Worm (Caenorhabditis elegans) whole organism, L4 larva: Measurements from ENCODE around the gene W04E12.9.

Experiments
- T26A8.4 ChIP-seq: fragments of 200-800 bp; sonication (Bioruptor generic); IDR thresholded peaks from 2 replicates; pipeline ENCODE4 v1.3.6; 2022; ENCODE audit warnings: missing genetic modification characterization, missing compliant biosample characterization
- Y105C5A.15 ChIP-seq: fragments of 200-800 bp; sonication (Bioruptor generic); IDR thresholded peaks from 2 replicates; pipeline ENCODE4 v1.3.6; 2022; ENCODE audit warnings: missing genetic modification characterization, missing compliant biosample characterization
- Y75B8A.6 ChIP-seq: fragments of 200-800 bp; sonication (Bioruptor generic); IDR thresholded peaks from 2 replicates; pipeline ENCODE4 v1.3.6; 2022; ENCODE audit warnings: missing genetic modification reagents, missing genetic modification characterization, missing compliant biosample characterization
- ama-1 ChIP-seq: fragments of 150-350 bp; optimal IDR thresholded peaks from 2 replicates; lab custom pipeline; 2014; ENCODE audit warnings: inconsistent platforms, mixed read lengths
- attf-4 ChIP-seq: sonication (generic microtip); optimal IDR thresholded peaks from 3 replicates; lab custom pipeline; 2017; ENCODE audit warnings: missing biosample characterization, missing genetic modification characterization
- ceh-28 ChIP-seq: fragments of 150-350 bp; optimal IDR thresholded peaks from 2 replicates; lab custom pipeline; 2014; ENCODE audit warnings: missing biosample characterization, missing genetic modification reagents, missing genetic modification characterization
- ceh-32 ChIP-seq: sonication (generic microtip); optimal IDR thresholded peaks from 2 replicates; lab custom pipeline; 2016; ENCODE audit warnings: mild to moderate bottlenecking, missing genetic modification characterization, missing compliant biosample characterization; ENCODE audit not compliant: poor library complexity
- daf-16 ChIP-seq, 3 experiments: sonication (generic microtip); optimal IDR thresholded peaks; 2 replicates each; lab custom pipeline; 2016 to 2017; ENCODE audit warnings: missing genetic modification characterization in 3 of 3, missing genetic modification reagents in 3 of 3, mild to moderate bottlenecking in 2 of 3, missing compliant biosample characterization in 2 of 3, missing biosample characterization in 1 of 3, moderate library complexity in 1 of 3
- dmd-6 ChIP-seq: fragments of 200-800 bp; sonication (Bioruptor generic); IDR thresholded peaks from 2 replicates; pipeline ENCODE4 v1.3.6; 2022; ENCODE audit warnings: missing genetic modification reagents, missing genetic modification characterization, missing compliant biosample characterization
- dmd-9 ChIP-seq: fragments of 200-800 bp; sonication (Bioruptor generic); IDR thresholded peaks from 2 replicates; pipeline ENCODE4 v1.3.6; 2022; ENCODE audit warnings: missing genetic modification reagents, missing genetic modification characterization, missing compliant biosample characterization
- dpl-1 ChIP-seq: fragments of 150-350 bp; optimal IDR thresholded peaks from 2 replicates; lab custom pipeline; 2014; ENCODE audit warnings: missing biosample characterization, missing genetic modification reagents, missing genetic modification characterization
- dve-1 ChIP-seq: sonication (generic microtip); optimal IDR thresholded peaks from 2 replicates; lab custom pipeline; 2017; ENCODE audit warnings: antibody characterized with exemption, mild to moderate bottlenecking, missing genetic modification characterization, missing compliant biosample characterization; ENCODE audit not compliant: insufficient read depth
- fkh-10 ChIP-seq: fragments of 150-350 bp; optimal IDR thresholded peaks from 2 replicates; lab custom pipeline; 2014; ENCODE audit warnings: missing biosample characterization, missing genetic modification reagents, missing genetic modification characterization
- hlh-11 ChIP-seq: fragments of 200-800 bp; sonication (Bioruptor generic); optimal IDR thresholded peaks from 2 replicates; lab custom pipeline; 2018; ENCODE audit warnings: mild to moderate bottlenecking, missing genetic modification characterization, missing compliant biosample characterization
- hlh-30 ChIP-seq: sonication (generic microtip); optimal IDR thresholded peaks from 2 replicates; lab custom pipeline; 2017; ENCODE audit warnings: antibody characterized with exemption, mild to moderate bottlenecking, missing genetic modification characterization, missing compliant biosample characterization; ENCODE audit not compliant: insufficient read depth
- lim-7 ChIP-seq: fragments of 200-800 bp; sonication (Bioruptor generic); IDR thresholded peaks from 2 replicates; pipeline ENCODE4 v1.3.6; 2022; ENCODE audit warnings: missing genetic modification characterization, missing compliant biosample characterization
- lir-3 ChIP-seq: sonication (generic microtip); optimal IDR thresholded peaks from 2 replicates; lab custom pipeline; 2016; ENCODE audit warnings: mild to moderate bottlenecking, missing genetic modification characterization, missing compliant biosample characterization
- madf-5 ChIP-seq, 2 experiments: fragments of 200-800 bp; sonication (Bioruptor generic); IDR thresholded peaks; 2 replicates each; pipeline ENCODE4 v1.3.6; 2022; ENCODE audit warnings: missing compliant biosample characterization in 2 of 2, missing genetic modification characterization in 2 of 2
- mxl-2 ChIP-seq: fragments of 200-800 bp; sonication (Bioruptor generic); conservative IDR thresholded peaks from 2 replicates; pipeline ENCODE4 v1.3.6; 2022; ENCODE audit warnings: missing genetic modification reagents, missing genetic modification characterization, missing compliant biosample characterization
- mxl-3 ChIP-seq: fragments of 200-800 bp; sonication (Bioruptor generic); optimal IDR thresholded peaks from 2 replicates; lab custom pipeline; 2018; ENCODE audit warnings: mild to moderate bottlenecking, missing genetic modification characterization, missing compliant biosample characterization
- nhr-10 ChIP-seq: fragments of 150-350 bp; optimal IDR thresholded peaks from 2 replicates; lab custom pipeline; 2014; ENCODE audit warnings: missing biosample characterization, missing genetic modification characterization
- nhr-102 ChIP-seq: sonication (generic microtip); optimal IDR thresholded peaks from 2 replicates; lab custom pipeline; 2016; ENCODE audit warnings: mild to moderate bottlenecking, missing genetic modification characterization, moderate library complexity, missing compliant biosample characterization
- nhr-111 ChIP-seq: fragments of 200-800 bp; sonication (Bioruptor generic); optimal IDR thresholded peaks from 2 replicates; lab custom pipeline; 2018; ENCODE audit warnings: mild to moderate bottlenecking, missing genetic modification characterization, missing compliant biosample characterization
- nhr-28 ChIP-seq: fragments of 150-350 bp; optimal IDR thresholded peaks from 2 replicates; lab custom pipeline; 2014; ENCODE audit warnings: missing biosample characterization, missing genetic modification characterization
- nhr-41 ChIP-seq: fragments of 200-800 bp; sonication (Bioruptor generic); IDR thresholded peaks from 2 replicates; pipeline ENCODE4 v1.3.6; 2022; ENCODE audit warnings: missing genetic modification reagents, missing genetic modification characterization, missing compliant biosample characterization
- nhr-42 ChIP-seq: fragments of 200-800 bp; sonication (Bioruptor generic); IDR thresholded peaks from 2 replicates; pipeline ENCODE4 v1.3.6; 2022; ENCODE audit warnings: missing genetic modification characterization, missing compliant biosample characterization
- nhr-48 ChIP-seq: sonication (generic microtip); optimal IDR thresholded peaks from 2 replicates; lab custom pipeline; 2016; ENCODE audit warnings: mild to moderate bottlenecking, missing genetic modification characterization, missing compliant biosample characterization
- nhr-6 ChIP-seq: fragments of 150-350 bp; optimal IDR thresholded peaks from 2 replicates; lab custom pipeline; 2014; ENCODE audit warnings: missing biosample characterization, missing genetic modification characterization
- nhr-76 ChIP-seq: fragments of 150-350 bp; optimal IDR thresholded peaks from 2 replicates; lab custom pipeline; 2014; ENCODE audit warnings: missing biosample characterization, missing genetic modification characterization
- nhr-77 ChIP-seq: fragments of 150-350 bp; optimal IDR thresholded peaks from 2 replicates; lab custom pipeline; 2014; ENCODE audit warnings: missing biosample characterization, missing genetic modification characterization
- php-3 ChIP-seq: fragments of 200-800 bp; sonication (Bioruptor generic); IDR thresholded peaks from 2 replicates; pipeline ENCODE4 v1.3.6; 2022; ENCODE audit warnings: missing genetic modification reagents, missing genetic modification characterization, missing compliant biosample characterization
- pqm-1 ChIP-seq: sonication (generic microtip); optimal IDR thresholded peaks from 2 replicates; lab custom pipeline; 2017; ENCODE audit warnings: missing biosample characterization, missing genetic modification characterization
- set-16 ChIP-seq: fragments of 200-800 bp; sonication (Bioruptor generic); IDR thresholded peaks from 2 replicates; pipeline ENCODE4 v1.3.6; 2022; ENCODE audit warnings: missing genetic modification reagents, missing genetic modification characterization, missing compliant biosample characterization
- snpc-4 ChIP-seq: fragments of 150-350 bp; optimal IDR thresholded peaks from 2 replicates; lab custom pipeline; 2014; ENCODE audit warnings: missing biosample characterization, missing genetic modification characterization
- spr-1 ChIP-seq: sonication (generic microtip); optimal IDR thresholded peaks from 2 replicates; lab custom pipeline; 2016; ENCODE audit warnings: mild to moderate bottlenecking, missing genetic modification characterization, missing compliant biosample characterization
- spr-3 ChIP-seq: fragments of 200-800 bp; sonication (Bioruptor generic); optimal IDR thresholded peaks from 2 replicates; lab custom pipeline; 2018; ENCODE audit warnings: mild to moderate bottlenecking, missing genetic modification characterization, missing compliant biosample characterization
- tag-97 ChIP-seq: fragments of 200-800 bp; sonication (Bioruptor generic); IDR thresholded peaks from 2 replicates; pipeline ENCODE4 v1.3.6; 2022; ENCODE audit warnings: missing genetic modification characterization, missing compliant biosample characterization
- tra-1 ChIP-seq: fragments of 200-800 bp; sonication (Bioruptor generic); IDR thresholded peaks from 2 replicates; pipeline ENCODE4 v1.3.6; 2022; ENCODE audit warnings: missing genetic modification reagents, missing genetic modification characterization, missing compliant biosample characterization
- unc-130 ChIP-seq: sonication (generic microtip); optimal IDR thresholded peaks from 2 replicates; lab custom pipeline; 2016; ENCODE audit warnings: missing genetic modification reagents, missing genetic modification characterization, missing compliant biosample characterization

The W04E12.9 gene

DNA sequence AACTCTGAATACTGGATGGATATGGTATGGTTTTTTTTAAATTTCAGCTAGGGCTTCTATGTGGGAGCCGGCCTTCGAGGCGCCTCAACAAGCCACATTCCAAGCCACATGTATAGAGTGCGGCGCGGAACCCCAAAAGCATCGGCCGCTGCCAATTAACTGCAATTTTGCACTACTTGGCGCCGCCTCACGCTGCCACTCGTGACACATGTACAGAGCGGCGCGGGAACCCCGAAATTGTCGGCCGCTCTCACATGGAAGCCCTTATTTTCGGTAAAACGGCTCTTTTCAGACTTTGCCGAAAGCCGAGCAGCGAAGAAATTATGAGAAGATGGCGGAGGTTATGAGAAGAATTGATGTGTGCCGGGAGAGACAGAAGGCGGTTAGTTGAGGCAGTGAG is 12.6 kb upstream of the W04E12.9 start:
- TF ChIP-seq php-3 (GFP tag; lab: Robert Waterston, UW) (0 out of 2 replicates have a peak, but pooled peaks have one; percentile 23), ceh-32 (tag; lab: Kevin White, UChicago) (no peak), set-16 (GFP tag; lab: Robert Waterston, UW) (peak; percentile 55; the same call in 1 of the 2 replicates), daf-16 (GFP tag; optimal IDR thresholded peaks at IDR 0.05; lab: Kevin White, UChicago) (no peak), daf-16 (tag; optimal IDR thresholded peaks at IDR 0.05; lab: Kevin White, UChicago) (no peak), hlh-30 (tag; lab: Kevin White, UChicago) (no peak), mxl-3 (GFP tag; lab: Kevin White, UChicago) (no peak), snpc-4 (tag; lab: Kevin White, UChicago) (no peak), nhr-77 (no peak), dve-1 (no peak), spr-1 (tag; lab: Kevin White, UChicago) (no peak), lim-7 (GFP tag; lab: Robert Waterston, UW) (no peak), T26A8.4 (GFP tag; lab: Robert Waterston, UW) (no peak), tag-97 (GFP tag; lab: Robert Waterston, UW) (no peak), attf-4 (no peak), nhr-111 (GFP tag; lab: Kevin White, UChicago) (no peak), nhr-6 (tag; lab: Kevin White, UChicago) (no peak), nhr-42 (no peak)

DNA sequence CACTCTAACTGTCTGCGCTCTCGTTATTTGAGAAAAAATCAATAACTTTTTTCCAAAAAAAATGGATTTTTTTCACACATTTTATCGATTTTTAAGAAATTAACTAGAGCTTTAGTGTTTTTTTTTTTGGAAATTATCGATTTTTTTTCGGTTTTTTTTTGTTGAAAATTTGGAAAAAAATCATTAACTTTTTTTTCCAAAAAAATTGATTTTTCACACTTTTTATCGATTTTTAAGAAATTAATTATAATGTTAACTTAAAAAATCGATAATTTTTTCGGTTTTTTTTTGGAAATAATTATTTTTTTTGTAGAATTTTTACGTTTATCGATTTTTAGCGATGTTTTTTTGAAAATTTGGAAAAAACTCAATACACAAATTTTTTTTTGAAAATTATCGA is 12.1 kb upstream of the W04E12.9 start:
- TF ChIP-seq fkh-10 (GFP tag; lab: Kevin White, UChicago) = no peak
- peak; percentile 76 for TF ChIP-seq ceh-28

DNA sequence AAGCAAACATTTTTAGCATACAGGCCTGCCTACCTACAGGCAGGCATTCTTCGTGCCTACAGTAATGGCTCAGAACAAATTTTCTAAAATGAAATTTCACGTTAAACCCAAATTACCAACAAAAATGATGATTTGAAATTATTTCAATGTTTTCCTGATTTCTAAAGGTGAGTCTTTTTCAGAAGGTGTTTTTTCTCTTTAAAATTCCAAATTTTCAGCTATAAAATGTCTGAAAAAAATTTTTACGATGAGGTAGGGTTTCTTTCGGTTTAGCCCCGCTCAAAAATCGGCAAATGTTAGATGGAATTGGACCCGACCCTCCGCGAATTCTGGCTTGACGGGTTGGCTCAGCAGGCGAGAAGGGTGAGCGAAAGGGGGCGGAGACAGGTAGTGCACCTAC is 10.5 kb upstream of the W04E12.9 start, which contains the start of gene W04E12.5:
W04E12.5 (plus strand) TSS at position 301 of the 400 bp plus-strand sequence.
- TF ChIP-seq attf-4 (no peak), unc-130 (no peak), snpc-4 (tag; lab: Kevin White, UChicago) (no peak), Y105C5A.15 (GFP tag; lab: Robert Waterston, UW) (no peak), nhr-77 (no peak), mxl-2 (GFP tag; lab: Robert Waterston, UW) (no peak), dpl-1 (GFP tag; lab: Kevin White, UChicago) (no peak), tra-1 (GFP tag; lab: Robert Waterston, UW) (no peak), set-16 (GFP tag; lab: Robert Waterston, UW) (no peak; the same call in 1 of the 2 replicates), nhr-48 (no peak)

- no peak for TF ChIP-seq nhr-76 (tag; lab: Kevin White, UChicago)
- 0 out of 2 replicates have a peak, but pooled peaks have one; percentile 33 for TF ChIP-seq php-3 (GFP tag; lab: Robert Waterston, UW)
- TF ChIP-seq, all 104 proteins: peak for 1
Observed at ce11 chrV:19747144-19747543, 9.2 kb upstream of the W04E12.9 start.

DNA sequence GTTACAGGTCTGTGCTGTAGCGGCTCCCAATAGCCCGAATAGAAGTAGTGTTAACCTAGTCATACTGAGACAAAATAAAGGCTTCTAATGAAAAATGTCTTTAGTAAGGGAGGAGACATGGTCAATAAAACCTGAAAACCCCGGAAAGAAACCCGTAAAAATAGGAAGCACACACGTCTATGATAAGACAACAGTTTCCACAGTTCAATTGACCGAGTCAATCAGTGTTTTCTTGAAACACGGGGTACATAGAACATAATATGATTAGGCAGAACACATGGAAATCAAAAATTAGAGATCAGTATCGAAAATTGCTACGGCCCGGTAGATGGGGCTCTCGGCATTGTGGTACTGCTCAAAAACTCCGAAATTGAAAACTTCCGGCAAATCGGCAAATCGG is 5.2 kb upstream of the W04E12.9 start, which contains the start of gene clec-49:
clec-49 (minus strand) TSS at position 103 of the 400 bp plus-strand sequence.
- TF ChIP-seq nhr-10 (tag; lab: Kevin White, UChicago) (no peak), madf-5 (GFP tag; IDR thresholded peaks at IDR 0.05; lab: Robert Waterston, UW) (no peak), hlh-30 (tag; lab: Kevin White, UChicago) (no peak), nhr-41 (GFP tag; lab: Robert Waterston, UW) (no peak), nhr-102 (tag; lab: Kevin White, UChicago) (no peak), pqm-1 (tag; lab: Kevin White, UChicago) (peak; percentile 57), daf-16 (GFP tag; optimal IDR thresholded peaks at IDR 0.05; lab: Kevin White, UChicago) (no peak), daf-16 (tag; optimal IDR thresholded peaks at IDR 0.05; lab: Kevin White, UChicago) (peak; percentile 73), nhr-28 (tag; lab: Kevin White, UChicago) (peak; percentile 57), dmd-6 (GFP tag; lab: Robert Waterston, UW) (peak; percentile 84), Y75B8A.6 (GFP tag; lab: Robert Waterston, UW) (no peak), nhr-6 (tag; lab: Kevin White, UChicago) (no peak), ama-1 (lab: Kevin White, UChicago) (no peak), tag-97 (GFP tag; lab: Robert Waterston, UW) (no peak), spr-3 (GFP tag; lab: Kevin White, UChicago) (no peak), lir-3 (tag; lab: Kevin White, UChicago) (no peak), hlh-11 (tag; lab: Kevin White, UChicago) (peak; percentile 46), dmd-9 (GFP tag; lab: Robert Waterston, UW) (no peak), dve-1 (peak; percentile 20)
- TF ChIP-seq, all 104 proteins: peak for 6
